Worm (Caenorhabditis elegans) whole organism, L2 larva: ENCODE results near the gene cox-11.

Source experiments
- blmp-1 ChIP-seq: sonication (generic microtip); optimal IDR thresholded peaks from 2 replicates; lab custom pipeline; 2017; ENCODE audit warnings: missing genetic modification characterization, mild to moderate bottlenecking, missing compliant biosample characterization, antibody characterized with exemption, moderate library complexity; ENCODE audit not compliant: insufficient read depth
- mab-5 ChIP-seq: fragments of 150-350 bp; optimal IDR thresholded peaks from 2 replicates; lab custom pipeline; 2014; ENCODE audit warnings: missing biosample characterization, missing genetic modification characterization
- nhr-12 ChIP-seq: fragments of 150-350 bp; optimal IDR thresholded peaks from 2 replicates; lab custom pipeline; 2014; ENCODE audit warnings: missing biosample characterization, missing genetic modification characterization
- nhr-237 ChIP-seq: fragments of 150-350 bp; optimal IDR thresholded peaks from 2 replicates; lab custom pipeline; 2014; ENCODE audit warnings: missing biosample characterization, missing genetic modification characterization
- unc-55 ChIP-seq: fragments of 150-350 bp; sonication (generic microtip); optimal IDR thresholded peaks from 3 replicates; lab custom pipeline; 2014; ENCODE audit warnings: missing biosample characterization, missing genetic modification reagents, missing genetic modification characterization

DNA sequence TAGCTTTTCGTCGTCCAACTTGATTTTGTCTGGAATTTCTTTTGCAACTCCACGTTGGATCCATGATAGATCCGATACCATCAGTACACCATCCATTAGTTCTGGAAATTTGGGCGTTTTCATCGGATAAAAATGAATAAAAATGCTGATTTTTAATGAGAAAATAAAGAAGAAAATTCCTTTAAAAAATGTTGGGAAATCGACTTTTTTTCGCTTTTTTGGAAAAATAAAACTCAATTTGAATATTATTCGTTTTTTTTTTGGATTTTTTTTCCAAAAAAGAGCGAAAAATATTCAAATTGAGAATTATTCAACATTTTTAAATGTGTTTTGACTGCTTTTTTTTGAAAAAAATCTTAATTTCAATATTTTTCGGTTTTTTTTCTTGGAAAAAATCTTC lies 7.6 kb upstream of the cox-11 start, which contains the start of gene pwp-1:
- TF ChIP-seq mab-5 (tag; lab: Kevin White, UChicago): no peak
- TF ChIP-seq unc-55: no peak
- no peak for TF ChIP-seq blmp-1 (tag; lab: Kevin White, UChicago)
- TF ChIP-seq nhr-12 (tag; lab: Kevin White, UChicago): no peak
- no peak for TF ChIP-seq nhr-237 (tag; lab: Kevin White, UChicago)
